Worm (Caenorhabditis elegans) whole organism, L3 larva: Measurements from ENCODE around the gene meg-1.

Experiments used
- ZK546.5 ChIP-seq: sonication (generic microtip); optimal IDR thresholded peaks from 2 replicates; lab custom pipeline; 2017; ENCODE audit warnings: missing biosample characterization, missing genetic modification characterization
- aly-2 ChIP-seq: fragments of 150-350 bp; optimal IDR thresholded peaks from 2 replicates; lab custom pipeline; 2014; ENCODE audit warnings: missing biosample characterization, missing genetic modification characterization
- ama-1 ChIP-seq: fragments of 150-350 bp; optimal IDR thresholded peaks from 2 replicates; lab custom pipeline; 2018
- ceh-28 ChIP-seq: fragments of 150-350 bp; optimal IDR thresholded peaks from 2 replicates; lab custom pipeline; 2014; ENCODE audit warnings: missing biosample characterization, missing genetic modification reagents, missing genetic modification characterization
- nhr-11 ChIP-seq: fragments of 150-350 bp; optimal IDR thresholded peaks from 2 replicates; lab custom pipeline; 2014; ENCODE audit warnings: missing biosample characterization, missing genetic modification characterization
- nhr-237 ChIP-seq: fragments of 150-350 bp; optimal IDR thresholded peaks from 2 replicates; lab custom pipeline; 2014; ENCODE audit warnings: missing biosample characterization, missing genetic modification characterization
- nhr-25 ChIP-seq: sonication (generic microtip); optimal IDR thresholded peaks from 2 replicates; lab custom pipeline; 2017; ENCODE audit warnings: missing biosample characterization, missing genetic modification characterization
- pha-4 ChIP-seq: fragments of 150-350 bp; optimal IDR thresholded peaks from 2 replicates; lab custom pipeline; 2014; ENCODE audit warnings: missing biosample characterization, missing genetic modification reagents, missing genetic modification characterization
- skn-1 ChIP-seq: fragments of 150-350 bp; optimal IDR thresholded peaks from 2 replicates; lab custom pipeline; 2014; ENCODE audit warnings: missing biosample characterization, missing genetic modification characterization
- snpc-4 ChIP-seq: fragments of 150-350 bp; optimal IDR thresholded peaks from 2 replicates; lab custom pipeline; 2014; ENCODE audit warnings: missing biosample characterization, missing genetic modification characterization
- tbx-2 ChIP-seq: sonication (generic microtip); optimal IDR thresholded peaks from 2 replicates; lab custom pipeline; 2016; ENCODE audit warnings: mild to moderate bottlenecking, missing genetic modification characterization, missing compliant biosample characterization
- zag-1 ChIP-seq: fragments of 150-350 bp; optimal IDR thresholded peaks from 2 replicates; lab custom pipeline; 2014; ENCODE audit warnings: missing biosample characterization, missing genetic modification characterization

DNA sequence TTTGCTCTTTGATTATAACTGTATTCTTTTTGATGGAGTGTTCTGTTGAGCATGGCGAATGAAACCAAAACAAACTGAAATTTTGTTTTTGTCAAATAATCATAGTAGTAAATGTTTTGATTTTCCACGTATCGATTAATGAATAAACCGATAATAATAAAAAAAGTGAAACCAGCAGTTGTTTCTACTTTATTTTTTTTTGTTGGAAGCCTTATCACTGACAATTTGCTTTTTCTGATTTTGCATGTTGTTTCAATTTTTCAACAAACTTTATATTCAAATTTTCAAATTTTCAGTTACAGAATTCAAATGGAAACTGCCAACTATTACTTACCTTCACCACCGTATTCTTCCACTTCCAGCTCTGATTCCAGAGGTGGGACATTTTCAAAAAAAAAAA lies 5.1 kb upstream of the meg-1 start, which contains the start of gene elt-3:
- TF ChIP-seq ama-1 (no peak), ZK546.5 (tag; lab: Kevin White, UChicago) (no peak), pha-4 (no peak), aly-2 (tag; lab: Kevin White, UChicago) (no peak), nhr-11 (tag; lab: Kevin White, UChicago) (no peak), nhr-25 (tag; lab: Kevin White, UChicago) (no peak), skn-1 (tag; lab: Kevin White, UChicago) (no peak), nhr-237 (tag; lab: Kevin White, UChicago) (no peak), snpc-4 (tag; lab: Kevin White, UChicago) (no peak), tbx-2 (tag; lab: Kevin White, UChicago) (no peak), zag-1 (tag; lab: Kevin White, UChicago) (no peak), ceh-28 (tag; lab: Kevin White, UChicago) (no peak)
